Worm (Caenorhabditis elegans) whole organism, young adult: ENCODE measurements around the gene Y38E10A.34.

ENCODE experiments used
- F57C9.4 ChIP-seq: sonication (generic microtip); optimal IDR thresholded peaks from 2 replicates; lab custom pipeline; 2017; ENCODE audit warnings: mild to moderate bottlenecking, missing genetic modification characterization, missing compliant biosample characterization
- madf-3 ChIP-seq: fragments of 200-800 bp; sonication (Bioruptor generic); IDR thresholded peaks from 2 replicates; pipeline ENCODE4 v1.3.6; 2022; ENCODE audit warnings: missing genetic modification reagents, missing genetic modification characterization, missing compliant biosample characterization
- pha-4 ChIP-seq: fragments of 150-350 bp; sonication (generic microtip); optimal IDR thresholded peaks from 2 replicates; lab custom pipeline; 2014; ENCODE audit warnings: missing biosample characterization, missing genetic modification reagents, missing genetic modification characterization
- sdz-38 ChIP-seq: sonication (generic microtip); optimal IDR thresholded peaks from 2 replicates; lab custom pipeline; 2016; ENCODE audit warnings: missing genotype, missing genetic modification characterization, missing compliant biosample characterization
- sea-2 ChIP-seq: fragments of 200-800 bp; sonication (Bioruptor generic); IDR thresholded peaks from 2 replicates; pipeline ENCODE4 v1.3.6; 2022; ENCODE audit warnings: missing genetic modification characterization, missing compliant biosample characterization

ce11 chrII:12657620-12658019, 26.6 kb downstream of the Y38E10A.34 start:
- TF ChIP-seq sdz-38 (tag; lab: Kevin White, UChicago): no peak
- TF ChIP-seq pha-4 (tag; lab: Kevin White, UChicago): no peak
- TF ChIP-seq sea-2 (GFP tag; lab: Robert Waterston, UW): no peak
- TF ChIP-seq madf-3: no peak
- no peak for TF ChIP-seq F57C9.4
